Worm (Caenorhabditis elegans) whole organism, L3 larva: ENCODE results near the gene F47B8.13.
A peak's percentile ranks its signal among the peaks of the same experiment; 100 is the strongest.

Experiments
- R02D3.7 ChIP-seq: fragments of 150-350 bp; optimal IDR thresholded peaks from 2 replicates; lab custom pipeline; 2014; ENCODE audit warnings: missing biosample characterization, missing genetic modification characterization
- ZK546.5 ChIP-seq: sonication (generic microtip); optimal IDR thresholded peaks from 2 replicates; lab custom pipeline; 2017; ENCODE audit warnings: missing biosample characterization, missing genetic modification characterization
- aly-2 ChIP-seq: fragments of 150-350 bp; optimal IDR thresholded peaks from 2 replicates; lab custom pipeline; 2014; ENCODE audit warnings: missing biosample characterization, missing genetic modification characterization
- ama-1 ChIP-seq: fragments of 150-350 bp; optimal IDR thresholded peaks from 2 replicates; lab custom pipeline; 2018
- ceh-16 ChIP-seq: sonication (generic microtip); optimal IDR thresholded peaks from 2 replicates; lab custom pipeline; 2017; ENCODE audit warnings: missing biosample characterization, missing genetic modification characterization
- ceh-28 ChIP-seq: fragments of 150-350 bp; optimal IDR thresholded peaks from 2 replicates; lab custom pipeline; 2014; ENCODE audit warnings: missing biosample characterization, missing genetic modification reagents, missing genetic modification characterization
- ceh-82 ChIP-seq: fragments of 150-350 bp; optimal IDR thresholded peaks from 2 replicates; lab custom pipeline; 2014; ENCODE audit warnings: missing biosample characterization, missing genetic modification characterization
- ceh-9 ChIP-seq: sonication (generic microtip); optimal IDR thresholded peaks from 2 replicates; lab custom pipeline; 2018; ENCODE audit warnings: missing biosample characterization, missing genetic modification characterization
- daf-12 ChIP-seq: fragments of 150-350 bp; optimal IDR thresholded peaks from 2 replicates; lab custom pipeline; 2014; ENCODE audit warnings: missing biosample characterization, missing genetic modification reagents, missing genetic modification characterization
- egl-27 ChIP-seq: sonication (generic microtip); optimal IDR thresholded peaks from 4 replicates; lab custom pipeline; 2017; ENCODE audit warnings: missing biosample characterization, missing genetic modification reagents, missing genetic modification characterization
- egl-5 ChIP-seq: fragments of 150-350 bp; optimal IDR thresholded peaks from 2 replicates; lab custom pipeline; 2017; ENCODE audit warnings: missing biosample characterization, missing genetic modification reagents, missing genetic modification characterization, inconsistent platforms
- elt-1 ChIP-seq: fragments of 150-350 bp; optimal IDR thresholded peaks from 2 replicates; lab custom pipeline; 2014; ENCODE audit warnings: missing biosample characterization, missing genetic modification characterization
- elt-2 ChIP-seq: sonication (generic microtip); optimal IDR thresholded peaks from 2 replicates; lab custom pipeline; 2016; ENCODE audit warnings: missing genetic modification reagents, mild to moderate bottlenecking, missing genetic modification characterization, missing compliant biosample characterization
- elt-3 ChIP-seq, 3 experiments: fragments of 150-350 bp in 1 of 3; sonication (generic microtip) in 2 of 3; optimal IDR thresholded peaks; 2 replicates in 2 of 3; 4 replicates in 1 of 3; lab custom pipeline; 2014 to 2017; ENCODE audit warnings: missing biosample characterization in 3 of 3, missing genetic modification characterization in 3 of 3
- eor-1 ChIP-seq, 2 experiments: fragments of 150-350 bp; optimal IDR thresholded peaks; 2 replicates each; lab custom pipeline; 2014 to 2018; ENCODE audit warnings: missing biosample characterization in 2 of 2, missing genetic modification characterization in 2 of 2
- fkh-2 ChIP-seq: fragments of 150-350 bp; optimal IDR thresholded peaks from 2 replicates; lab custom pipeline; 2014; ENCODE audit warnings: missing biosample characterization, missing genetic modification reagents, missing genetic modification characterization
- fos-1 ChIP-seq: fragments of 150-350 bp; optimal IDR thresholded peaks from 2 replicates; lab custom pipeline; 2014; ENCODE audit warnings: missing biosample characterization, missing genetic modification characterization
- hmg-11 ChIP-seq: sonication (generic microtip); optimal IDR thresholded peaks from 2 replicates; lab custom pipeline; 2016; ENCODE audit warnings: missing genetic modification characterization, missing compliant biosample characterization
- jun-1 ChIP-seq: fragments of 150-350 bp; optimal IDR thresholded peaks from 2 replicates; lab custom pipeline; 2014; ENCODE audit warnings: missing biosample characterization, missing genetic modification reagents, missing genetic modification characterization
- lin-15B ChIP-seq: fragments of 150-350 bp; optimal IDR thresholded peaks from 2 replicates; lab custom pipeline; 2014; ENCODE audit warnings: missing biosample characterization, missing genetic modification characterization
- lin-39 ChIP-seq: fragments of 150-350 bp; optimal IDR thresholded peaks from 2 replicates; lab custom pipeline; 2018; ENCODE audit warnings: missing biosample characterization, missing genetic modification reagents, missing genetic modification characterization
- lsy-12 ChIP-seq: sonication (generic microtip); optimal IDR thresholded peaks from 2 replicates; lab custom pipeline; 2016; ENCODE audit warnings: mild to moderate bottlenecking, missing genetic modification characterization, missing compliant biosample characterization
- mdl-1 ChIP-seq: fragments of 150-350 bp; optimal IDR thresholded peaks from 2 replicates; lab custom pipeline; 2014; ENCODE audit warnings: missing biosample characterization, missing genetic modification characterization
- mml-1 ChIP-seq: fragments of 150-350 bp; sonication (generic microtip); optimal IDR thresholded peaks from 3 replicates; lab custom pipeline; 2014; ENCODE audit warnings: missing biosample characterization, missing genetic modification characterization
- nfya-1 ChIP-seq: sonication (generic microtip); optimal IDR thresholded peaks from 2 replicates; lab custom pipeline; 2017; ENCODE audit warnings: missing genetic modification characterization, mild to moderate bottlenecking, missing compliant biosample characterization, antibody characterized with exemption, moderate library complexity; ENCODE audit not compliant: insufficient read depth
- nhr-11 ChIP-seq: fragments of 150-350 bp; optimal IDR thresholded peaks from 2 replicates; lab custom pipeline; 2014; ENCODE audit warnings: missing biosample characterization, missing genetic modification characterization
- nhr-12 ChIP-seq: fragments of 150-350 bp; optimal IDR thresholded peaks from 2 replicates; lab custom pipeline; 2014; ENCODE audit warnings: missing biosample characterization, missing genetic modification characterization
- nhr-23 ChIP-seq: fragments of 150-350 bp; optimal IDR thresholded peaks from 2 replicates; lab custom pipeline; 2014; ENCODE audit warnings: missing biosample characterization, missing genetic modification reagents, missing genetic modification characterization
- nhr-237 ChIP-seq: fragments of 150-350 bp; optimal IDR thresholded peaks from 2 replicates; lab custom pipeline; 2014; ENCODE audit warnings: missing biosample characterization, missing genetic modification characterization
- nhr-25 ChIP-seq: sonication (generic microtip); optimal IDR thresholded peaks from 2 replicates; lab custom pipeline; 2017; ENCODE audit warnings: missing biosample characterization, missing genetic modification characterization
- nhr-28 ChIP-seq: fragments of 150-350 bp; optimal IDR thresholded peaks from 2 replicates; lab custom pipeline; 2014; ENCODE audit warnings: missing biosample characterization, missing genetic modification characterization
- nhr-43 ChIP-seq: sonication (generic microtip); optimal IDR thresholded peaks from 2 replicates; lab custom pipeline; 2016; ENCODE audit warnings: mild to moderate bottlenecking, missing genetic modification characterization, missing compliant biosample characterization; ENCODE audit not compliant: poor library complexity, severe bottlenecking
- nhr-67 ChIP-seq: fragments of 150-350 bp; optimal IDR thresholded peaks from 2 replicates; lab custom pipeline; 2014; ENCODE audit warnings: missing biosample characterization, missing genetic modification characterization
- nhr-76 ChIP-seq: fragments of 150-350 bp; sonication (generic microtip); optimal IDR thresholded peaks from 5 replicates; lab custom pipeline; 2014; ENCODE audit warnings: missing biosample characterization, missing genetic modification characterization
- nhr-77 ChIP-seq: fragments of 150-350 bp; optimal IDR thresholded peaks from 2 replicates; lab custom pipeline; 2014; ENCODE audit warnings: missing biosample characterization, missing genetic modification characterization
- pha-4 ChIP-seq: fragments of 150-350 bp; optimal IDR thresholded peaks from 2 replicates; lab custom pipeline; 2014; ENCODE audit warnings: missing biosample characterization, missing genetic modification reagents, missing genetic modification characterization
- pqm-1 ChIP-seq: fragments of 150-350 bp; optimal IDR thresholded peaks from 2 replicates; lab custom pipeline; 2017; ENCODE audit warnings: missing biosample characterization, missing genetic modification characterization, inconsistent platforms
- sea-2 ChIP-seq: fragments of 150-350 bp; sonication (generic microtip); optimal IDR thresholded peaks from 4 replicates; lab custom pipeline; 2014; ENCODE audit warnings: missing biosample characterization, missing genetic modification reagents, missing genetic modification characterization
- skn-1 ChIP-seq: fragments of 150-350 bp; optimal IDR thresholded peaks from 2 replicates; lab custom pipeline; 2014; ENCODE audit warnings: missing biosample characterization, missing genetic modification characterization
- snpc-4 ChIP-seq: fragments of 150-350 bp; optimal IDR thresholded peaks from 2 replicates; lab custom pipeline; 2014; ENCODE audit warnings: missing biosample characterization, missing genetic modification characterization
- tbx-2 ChIP-seq: sonication (generic microtip); optimal IDR thresholded peaks from 2 replicates; lab custom pipeline; 2016; ENCODE audit warnings: mild to moderate bottlenecking, missing genetic modification characterization, missing compliant biosample characterization
- unc-62 ChIP-seq: fragments of 150-350 bp; sonication (generic microtip); optimal IDR thresholded peaks from 4 replicates; lab custom pipeline; 2014; ENCODE audit warnings: missing biosample characterization, missing genetic modification reagents, missing genetic modification characterization
- zag-1 ChIP-seq: fragments of 150-350 bp; optimal IDR thresholded peaks from 2 replicates; lab custom pipeline; 2014; ENCODE audit warnings: missing biosample characterization, missing genetic modification characterization
- ztf-11 ChIP-seq: fragments of 150-350 bp; optimal IDR thresholded peaks from 2 replicates; lab custom pipeline; 2014; ENCODE audit warnings: missing biosample characterization, missing genetic modification characterization
- ztf-4 ChIP-seq: fragments of 150-350 bp; optimal IDR thresholded peaks from 2 replicates; lab custom pipeline; 2014; ENCODE audit warnings: missing biosample characterization, missing genetic modification characterization

The F47B8.13 gene

ce11 chrV:14366487-14366962, 47.0 kb upstream of the F47B8.13 start:
- TF ChIP-seq ZK546.5 (no peak), ama-1 (lab: Kevin White, UChicago) (no peak), ceh-16 (tag; lab: Kevin White, UChicago) (no peak), nhr-67 (tag; lab: Kevin White, UChicago) (no peak), R02D3.7 (tag; lab: Kevin White, UChicago) (peak; percentile 52), lsy-12 (tag; lab: Kevin White, UChicago) (peak; percentile 86), nhr-25 (tag; lab: Kevin White, UChicago) (peak; percentile 77), pqm-1 (peak; percentile 39), nhr-77 (tag; lab: Kevin White, UChicago) (no peak), lin-39 (tag; lab: Kevin White, UChicago) (peak; percentile 82), fkh-2 (peak; percentile 63), eor-1 (tag; optimal IDR thresholded peaks at IDR 0.05; lab: Kevin White, UChicago) (no peak), sea-2 (GFP tag; lab: Kevin White, UChicago) (no peak), pha-4 (no peak), ceh-9 (tag; lab: Kevin White, UChicago) (no peak), elt-2 (peak; percentile 32), nhr-28 (tag; lab: Kevin White, UChicago) (no peak), nhr-43 (peak; percentile 74), lin-15B (peak; percentile 24), ceh-82 (tag; lab: Kevin White, UChicago) (peak; percentile 72), elt-1 (tag; lab: Kevin White, UChicago) (peak; percentile 22), ceh-28 (peak; percentile 72), ztf-4 (no peak), aly-2 (tag; lab: Kevin White, UChicago) (no peak), tbx-2 (tag; lab: Kevin White, UChicago) (peak; percentile 88), nhr-11 (tag; lab: Kevin White, UChicago) (no peak), fos-1 (tag; lab: Kevin White, UChicago) (peak; percentile 82), nhr-237 (tag; lab: Kevin White, UChicago) (no peak), nfya-1 (tag; lab: Kevin White, UChicago) (peak; percentile 95), mdl-1 (tag; lab: Kevin White, UChicago) (peak; percentile 70), jun-1 (tag; lab: Kevin White, UChicago) (peak; percentile 15), hmg-11 (tag; lab: Kevin White, UChicago) (peak; percentile 83), egl-27 (tag; lab: Kevin White, UChicago) (no peak), nhr-76 (tag; lab: Kevin White, UChicago) (no peak), nhr-23 (tag; lab: Kevin White, UChicago) (peak; percentile 90), daf-12 (tag; lab: Kevin White, UChicago) (peak; percentile 99), mml-1 (no peak), egl-5 (tag; lab: Kevin White, UChicago) (no peak), snpc-4 (peak; percentile 44), skn-1 (tag; lab: Kevin White, UChicago) (peak; percentile 63), zag-1 (tag; lab: Kevin White, UChicago) (peak; percentile 65), nhr-12 (tag; lab: Kevin White, UChicago) (no peak), ztf-11 (tag; lab: Kevin White, UChicago) (peak; percentile 38), unc-62 (GFP tag; lab: Kevin White, UChicago) (peak; percentile 85)

ce11 chrV:14364586-14365248, 45.2 kb upstream of the F47B8.13 start:
- TF ChIP-seq lin-15B (no peak), nhr-25 (tag; lab: Kevin White, UChicago) (peak; percentile 88), nhr-43 (peak; percentile 46), zag-1 (tag; lab: Kevin White, UChicago) (no peak), pqm-1 (no peak), nhr-77 (tag; lab: Kevin White, UChicago) (no peak), elt-2 (no peak), daf-12 (tag; lab: Kevin White, UChicago) (no peak), unc-62 (GFP tag; lab: Kevin White, UChicago) (no peak), ztf-4 (no peak), R02D3.7 (tag; lab: Kevin White, UChicago) (no peak), nhr-28 (tag; lab: Kevin White, UChicago) (no peak), ceh-9 (tag; lab: Kevin White, UChicago) (no peak), tbx-2 (tag; lab: Kevin White, UChicago) (no peak), eor-1 (tag; optimal IDR thresholded peaks at IDR 0.05; lab: Kevin White, UChicago) (no peak), ama-1 (lab: Kevin White, UChicago) (peak; percentile 35), ceh-28 (no peak), mml-1 (no peak), nhr-12 (tag; lab: Kevin White, UChicago) (no peak), egl-27 (tag; lab: Kevin White, UChicago) (no peak), egl-5 (tag; lab: Kevin White, UChicago) (no peak), elt-3 (tag; optimal IDR thresholded peaks at IDR 0.05; lab: Kevin White, UChicago) (no peak), nfya-1 (tag; lab: Kevin White, UChicago) (peak; percentile 100), pha-4 (no peak), ceh-82 (tag; lab: Kevin White, UChicago) (no peak), nhr-11 (tag; lab: Kevin White, UChicago) (no peak), nhr-76 (tag; lab: Kevin White, UChicago) (no peak), mdl-1 (tag; lab: Kevin White, UChicago) (no peak), aly-2 (tag; lab: Kevin White, UChicago) (no peak), fkh-2 (no peak), ztf-11 (tag; lab: Kevin White, UChicago) (peak; percentile 33), snpc-4 (no peak), nhr-23 (tag; lab: Kevin White, UChicago) (peak; percentile 14), nhr-67 (tag; lab: Kevin White, UChicago) (no peak), hmg-11 (tag; lab: Kevin White, UChicago) (peak; percentile 66), ZK546.5 (no peak), elt-1 (tag; lab: Kevin White, UChicago) (no peak)
